Worm (Caenorhabditis elegans) whole organism, L3 larva: ENCODE data around the gene math-39.
"Not testable (repeated sequence)": the region's sequence is repeated elsewhere in the genome, so short reads cannot be mapped to it uniquely, and the experiment has no call there.

ENCODE experiments used
- aly-2 ChIP-seq: fragments of 150-350 bp; optimal IDR thresholded peaks from 2 replicates; lab custom pipeline; 2014; ENCODE audit warnings: missing biosample characterization, missing genetic modification characterization
- ama-1 ChIP-seq: fragments of 150-350 bp; optimal IDR thresholded peaks from 2 replicates; lab custom pipeline; 2018
- ceh-16 ChIP-seq: sonication (generic microtip); optimal IDR thresholded peaks from 2 replicates; lab custom pipeline; 2017; ENCODE audit warnings: missing biosample characterization, missing genetic modification characterization
- ceh-28 ChIP-seq: fragments of 150-350 bp; optimal IDR thresholded peaks from 2 replicates; lab custom pipeline; 2014; ENCODE audit warnings: missing biosample characterization, missing genetic modification reagents, missing genetic modification characterization
- ceh-82 ChIP-seq: fragments of 150-350 bp; optimal IDR thresholded peaks from 2 replicates; lab custom pipeline; 2014; ENCODE audit warnings: missing biosample characterization, missing genetic modification characterization
- ceh-9 ChIP-seq: sonication (generic microtip); optimal IDR thresholded peaks from 2 replicates; lab custom pipeline; 2018; ENCODE audit warnings: missing biosample characterization, missing genetic modification characterization
- egl-27 ChIP-seq: sonication (generic microtip); optimal IDR thresholded peaks from 4 replicates; lab custom pipeline; 2017; ENCODE audit warnings: missing biosample characterization, missing genetic modification reagents, missing genetic modification characterization
- elt-1 ChIP-seq: fragments of 150-350 bp; optimal IDR thresholded peaks from 2 replicates; lab custom pipeline; 2014; ENCODE audit warnings: missing biosample characterization, missing genetic modification characterization
- elt-2 ChIP-seq: sonication (generic microtip); optimal IDR thresholded peaks from 2 replicates; lab custom pipeline; 2016; ENCODE audit warnings: missing genetic modification reagents, mild to moderate bottlenecking, missing genetic modification characterization, missing compliant biosample characterization
- fkh-10 ChIP-seq: sonication (generic microtip); optimal IDR thresholded peaks from 2 replicates; lab custom pipeline; 2017; ENCODE audit warnings: missing biosample characterization, missing genetic modification reagents, missing genetic modification characterization
- fkh-2 ChIP-seq: fragments of 150-350 bp; optimal IDR thresholded peaks from 2 replicates; lab custom pipeline; 2014; ENCODE audit warnings: missing biosample characterization, missing genetic modification reagents, missing genetic modification characterization
- fos-1 ChIP-seq: fragments of 150-350 bp; optimal IDR thresholded peaks from 2 replicates; lab custom pipeline; 2014; ENCODE audit warnings: missing biosample characterization, missing genetic modification characterization
- jun-1 ChIP-seq: fragments of 150-350 bp; optimal IDR thresholded peaks from 2 replicates; lab custom pipeline; 2014; ENCODE audit warnings: missing biosample characterization, missing genetic modification reagents, missing genetic modification characterization
- lin-39 ChIP-seq: fragments of 150-350 bp; optimal IDR thresholded peaks from 2 replicates; lab custom pipeline; 2018; ENCODE audit warnings: missing biosample characterization, missing genetic modification reagents, missing genetic modification characterization
- mdl-1 ChIP-seq: fragments of 150-350 bp; optimal IDR thresholded peaks from 2 replicates; lab custom pipeline; 2014; ENCODE audit warnings: missing biosample characterization, missing genetic modification characterization
- mml-1 ChIP-seq: fragments of 150-350 bp; sonication (generic microtip); optimal IDR thresholded peaks from 3 replicates; lab custom pipeline; 2014; ENCODE audit warnings: missing biosample characterization, missing genetic modification characterization
- nfya-1 ChIP-seq: sonication (generic microtip); optimal IDR thresholded peaks from 2 replicates; lab custom pipeline; 2017; ENCODE audit warnings: missing genetic modification characterization, mild to moderate bottlenecking, missing compliant biosample characterization, antibody characterized with exemption, moderate library complexity; ENCODE audit not compliant: insufficient read depth
- nhr-11 ChIP-seq: fragments of 150-350 bp; optimal IDR thresholded peaks from 2 replicates; lab custom pipeline; 2014; ENCODE audit warnings: missing biosample characterization, missing genetic modification characterization
- nhr-12 ChIP-seq: fragments of 150-350 bp; optimal IDR thresholded peaks from 2 replicates; lab custom pipeline; 2014; ENCODE audit warnings: missing biosample characterization, missing genetic modification characterization
- nhr-237 ChIP-seq: fragments of 150-350 bp; optimal IDR thresholded peaks from 2 replicates; lab custom pipeline; 2014; ENCODE audit warnings: missing biosample characterization, missing genetic modification characterization
- nhr-28 ChIP-seq: fragments of 150-350 bp; optimal IDR thresholded peaks from 2 replicates; lab custom pipeline; 2014; ENCODE audit warnings: missing biosample characterization, missing genetic modification characterization
- nhr-43 ChIP-seq: sonication (generic microtip); optimal IDR thresholded peaks from 2 replicates; lab custom pipeline; 2016; ENCODE audit warnings: mild to moderate bottlenecking, missing genetic modification characterization, missing compliant biosample characterization; ENCODE audit not compliant: poor library complexity, severe bottlenecking
- nhr-76 ChIP-seq: fragments of 150-350 bp; sonication (generic microtip); optimal IDR thresholded peaks from 5 replicates; lab custom pipeline; 2014; ENCODE audit warnings: missing biosample characterization, missing genetic modification characterization
- nhr-77 ChIP-seq: fragments of 150-350 bp; optimal IDR thresholded peaks from 2 replicates; lab custom pipeline; 2014; ENCODE audit warnings: missing biosample characterization, missing genetic modification characterization
- pha-4 ChIP-seq: fragments of 150-350 bp; optimal IDR thresholded peaks from 2 replicates; lab custom pipeline; 2014; ENCODE audit warnings: missing biosample characterization, missing genetic modification reagents, missing genetic modification characterization
- pqm-1 ChIP-seq: fragments of 150-350 bp; optimal IDR thresholded peaks from 2 replicates; lab custom pipeline; 2017; ENCODE audit warnings: missing biosample characterization, missing genetic modification characterization, inconsistent platforms
- sea-2 ChIP-seq: fragments of 150-350 bp; sonication (generic microtip); optimal IDR thresholded peaks from 4 replicates; lab custom pipeline; 2014; ENCODE audit warnings: missing biosample characterization, missing genetic modification reagents, missing genetic modification characterization
- skn-1 ChIP-seq: fragments of 150-350 bp; optimal IDR thresholded peaks from 2 replicates; lab custom pipeline; 2014; ENCODE audit warnings: missing biosample characterization, missing genetic modification characterization
- snpc-4 ChIP-seq: fragments of 150-350 bp; optimal IDR thresholded peaks from 2 replicates; lab custom pipeline; 2014; ENCODE audit warnings: missing biosample characterization, missing genetic modification characterization
- tbx-2 ChIP-seq: sonication (generic microtip); optimal IDR thresholded peaks from 2 replicates; lab custom pipeline; 2016; ENCODE audit warnings: mild to moderate bottlenecking, missing genetic modification characterization, missing compliant biosample characterization
- unc-39 ChIP-seq: sonication (generic microtip); optimal IDR thresholded peaks from 4 replicates; lab custom pipeline; 2017; ENCODE audit warnings: missing biosample characterization, missing genetic modification characterization
- ztf-4 ChIP-seq: fragments of 150-350 bp; optimal IDR thresholded peaks from 2 replicates; lab custom pipeline; 2014; ENCODE audit warnings: missing biosample characterization, missing genetic modification characterization

The math-39 gene

DNA sequence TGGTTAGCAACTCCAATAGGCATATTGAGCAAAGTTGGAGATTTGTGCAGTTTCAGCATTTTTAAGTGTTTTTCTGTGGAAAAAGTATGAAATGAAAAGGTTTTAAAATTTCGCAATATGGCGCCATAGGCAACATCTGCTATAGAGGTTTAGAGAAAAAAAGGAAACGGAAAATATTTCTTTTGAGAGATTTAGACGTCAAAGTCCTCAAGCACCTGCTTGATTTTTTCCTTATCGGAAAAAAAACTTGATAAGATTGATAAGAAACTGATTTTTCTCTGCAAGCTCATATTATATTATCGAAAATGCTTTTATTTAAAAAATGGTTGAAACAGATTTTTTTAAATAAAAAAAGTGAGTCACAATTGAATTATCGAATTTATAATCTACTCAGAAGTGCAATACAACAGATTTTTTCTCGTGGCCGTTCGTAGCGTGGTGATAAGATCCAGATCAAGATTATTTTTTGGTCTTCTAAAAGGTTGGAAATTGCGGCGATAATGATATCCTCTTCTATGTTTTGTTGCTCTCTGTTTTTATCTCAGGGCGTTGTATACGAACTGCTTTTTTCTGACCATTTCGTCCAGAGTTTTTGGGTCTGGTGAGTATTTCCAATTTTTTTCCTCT is 12.1 kb upstream of the math-39 start, which contains the start of gene fbxc-19 (continued):
- TF ChIP-seq ceh-82 (no peak), jun-1 (tag; lab: Kevin White, UChicago) (peak; percentile 85), tbx-2 (tag; lab: Kevin White, UChicago) (no peak), nhr-28 (tag; lab: Kevin White, UChicago) (no peak), unc-39 (tag; lab: Kevin White, UChicago) (no peak), nhr-77 (peak; percentile 31), pha-4 (peak; percentile 89), fos-1 (no peak), fkh-2 (tag; lab: Kevin White, UChicago) (no peak), fkh-10 (no peak), elt-1 (tag; lab: Kevin White, UChicago) (no peak), lin-39 (tag; lab: Kevin White, UChicago) (no peak), elt-2 (tag; lab: Kevin White, UChicago) (peak; percentile 99), nhr-43 (tag; lab: Kevin White, UChicago) (no peak), aly-2 (tag; lab: Kevin White, UChicago) (no peak), sea-2 (GFP tag; lab: Kevin White, UChicago) (no peak), nhr-76 (tag; lab: Kevin White, UChicago) (no peak), ztf-4 (tag; lab: Kevin White, UChicago) (no peak)
- TF ChIP-seq, all 47 proteins: peak for 14

- TF ChIP-seq skn-1 (no peak), mdl-1 (tag; lab: Kevin White, UChicago) (no peak), nhr-43 (tag; lab: Kevin White, UChicago) (no peak), sea-2 (GFP tag; lab: Kevin White, UChicago) (no peak), snpc-4 (tag; lab: Kevin White, UChicago) (no peak), tbx-2 (tag; lab: Kevin White, UChicago) (no peak), mml-1 (tag; lab: Kevin White, UChicago) (no peak), nhr-11 (tag; lab: Kevin White, UChicago) (no peak), ceh-9 (tag; lab: Kevin White, UChicago) (no peak), aly-2 (tag; lab: Kevin White, UChicago) (no peak), lin-39 (tag; lab: Kevin White, UChicago) (no peak), ztf-4 (tag; lab: Kevin White, UChicago) (no peak), ama-1 (no peak), nhr-12 (tag; lab: Kevin White, UChicago) (no peak), nhr-237 (tag; lab: Kevin White, UChicago) (no peak), nfya-1 (tag; lab: Kevin White, UChicago) (no peak), ceh-28 (no peak), egl-27 (no peak), fkh-2 (tag; lab: Kevin White, UChicago) (no peak)
These were observed 11.4 kb upstream of the math-39 start, which contains the start of gene fbxa-3 for ce11 chrII:1820774-1821173. TSS of gene fbxa-3 (minus strand) at chrII:1820874.

DNA sequence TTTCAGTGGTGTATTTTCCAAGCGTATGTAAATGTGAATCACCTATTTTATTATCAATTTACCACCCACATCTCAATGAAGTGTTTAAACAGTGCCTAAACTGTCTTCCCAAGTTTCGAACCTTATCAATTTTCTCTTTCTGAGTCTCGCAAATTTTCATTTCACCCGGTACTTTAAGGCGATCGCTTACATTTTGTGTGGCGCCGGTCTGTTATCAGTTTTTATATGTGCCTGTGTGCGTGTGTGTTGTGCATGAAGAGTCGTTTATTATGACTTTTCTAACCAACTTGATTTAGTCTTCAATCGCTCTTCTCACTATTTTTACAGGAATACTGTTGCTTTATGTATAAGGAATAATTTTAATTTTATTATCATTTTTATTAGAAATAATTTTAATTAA is 8.5 kb upstream of the math-39 start:
- TF ChIP-seq elt-2 (tag; lab: Kevin White, UChicago), result peak; percentile 57

DNA sequence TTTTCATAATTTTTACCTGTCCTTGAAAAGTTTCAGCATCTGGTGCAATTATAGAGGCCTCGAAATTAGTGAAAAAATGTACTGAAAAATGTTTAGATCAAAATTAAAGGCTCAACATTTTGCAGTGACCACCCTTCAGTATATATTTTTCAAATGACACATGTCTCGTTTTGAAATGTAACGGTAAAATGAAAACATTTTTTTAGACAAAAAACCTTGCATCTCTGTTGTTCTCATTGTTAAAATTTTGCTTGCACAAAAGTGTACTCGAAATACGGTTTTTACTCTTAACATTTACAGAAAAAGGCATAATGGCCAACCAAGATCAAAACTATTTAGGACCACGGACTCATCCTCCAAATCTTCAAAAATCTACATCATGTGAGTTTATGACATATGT is 7.8 kb upstream of the math-39 start, which contains the start of gene math-41:
Gene math-41 (plus strand): TSS at position 301 of the 400 bp plus-strand sequence.
- not testable (repeated sequence) for TF ChIP-seq nhr-28 (tag; lab: Kevin White, UChicago); tbx-2 (tag; lab: Kevin White, UChicago); skn-1

- TF ChIP-seq ceh-16 (tag; lab: Kevin White, UChicago) (no peak), nhr-43 (tag; lab: Kevin White, UChicago) (no peak), elt-1 (tag; lab: Kevin White, UChicago) (no peak), mml-1 (tag; lab: Kevin White, UChicago) (no peak), pqm-1 (tag; lab: Kevin White, UChicago) (peak; percentile 41), elt-2 (tag; lab: Kevin White, UChicago) (peak; percentile 62)
These were observed 1.9 kb upstream of the math-39 start, which contains the start of gene math-40 for ce11 chrII:1830182-1830682. TSS of gene math-40 (plus strand) at chrII:1830632.
